Worm (Caenorhabditis elegans) whole organism, L2 larva: Measurements from ENCODE around the gene cal-8.

Experiments
- C34F6.9 ChIP-seq: fragments of 150-350 bp; optimal IDR thresholded peaks from 2 replicates; lab custom pipeline; 2014; ENCODE audit warnings: missing biosample characterization, missing genetic modification characterization
- F13H6.1 ChIP-seq: sonication (generic microtip); optimal IDR thresholded peaks from 2 replicates; lab custom pipeline; 2016; ENCODE audit warnings: missing genetic modification characterization, missing compliant biosample characterization
- R02D3.7 ChIP-seq: fragments of 150-350 bp; optimal IDR thresholded peaks from 2 replicates; lab custom pipeline; 2014; ENCODE audit warnings: missing biosample characterization, missing genetic modification characterization
- Y55F3AM.14 ChIP-seq: fragments of 200-800 bp; sonication (Bioruptor generic); optimal IDR thresholded peaks from 2 replicates; lab custom pipeline; 2018; ENCODE audit warnings: mild to moderate bottlenecking, missing genetic modification characterization, missing compliant biosample characterization
- aly-2 ChIP-seq: fragments of 150-350 bp; optimal IDR thresholded peaks from 2 replicates; lab custom pipeline; 2014; ENCODE audit warnings: missing biosample characterization, missing genetic modification characterization
- ama-1 ChIP-seq: fragments of 150-350 bp; optimal IDR thresholded peaks from 2 replicates; lab custom pipeline; 2018; ENCODE audit warnings: inconsistent platforms
- blmp-1 ChIP-seq: sonication (generic microtip); optimal IDR thresholded peaks from 2 replicates; lab custom pipeline; 2017; ENCODE audit warnings: missing genetic modification characterization, mild to moderate bottlenecking, missing compliant biosample characterization, antibody characterized with exemption, moderate library complexity; ENCODE audit not compliant: insufficient read depth
- ceh-82 ChIP-seq: fragments of 150-350 bp; optimal IDR thresholded peaks from 2 replicates; lab custom pipeline; 2014; ENCODE audit warnings: missing biosample characterization, missing genetic modification characterization
- crh-2 ChIP-seq: sonication (generic microtip); optimal IDR thresholded peaks from 2 replicates; lab custom pipeline; 2017; ENCODE audit warnings: missing biosample characterization, missing genetic modification characterization
- dmd-4 ChIP-seq: sonication (generic microtip); optimal IDR thresholded peaks from 2 replicates; lab custom pipeline; 2017; ENCODE audit warnings: missing biosample characterization, missing genetic modification characterization
- egl-27 ChIP-seq: sonication (generic microtip); optimal IDR thresholded peaks from 3 replicates; lab custom pipeline; 2017; ENCODE audit warnings: missing biosample characterization, missing genetic modification reagents, missing genetic modification characterization
- elt-3 ChIP-seq: sonication (generic microtip); optimal IDR thresholded peaks from 2 replicates; lab custom pipeline; 2017; ENCODE audit warnings: missing biosample characterization, missing genetic modification characterization
- fos-1 ChIP-seq: fragments of 150-350 bp; optimal IDR thresholded peaks from 2 replicates; lab custom pipeline; 2014; ENCODE audit warnings: missing biosample characterization, missing genetic modification characterization
- lin-11 ChIP-seq: fragments of 150-350 bp; sonication (generic microtip); optimal IDR thresholded peaks from 2 replicates; lab custom pipeline; 2014; ENCODE audit warnings: missing biosample characterization, missing genetic modification characterization, inconsistent platforms, mixed read lengths
- lin-13 ChIP-seq: fragments of 150-350 bp; optimal IDR thresholded peaks from 2 replicates; lab custom pipeline; 2014; ENCODE audit warnings: missing biosample characterization, missing genetic modification reagents, missing genetic modification characterization
- lsy-2 ChIP-seq, 2 experiments: fragments of 150-350 bp in 1 of 2; sonication (generic microtip) in 1 of 2; optimal IDR thresholded peaks; 2 replicates each; lab custom pipeline; 2014 to 2017; ENCODE audit warnings: missing biosample characterization in 2 of 2, missing genetic modification characterization in 2 of 2
- mab-5 ChIP-seq: fragments of 150-350 bp; optimal IDR thresholded peaks from 2 replicates; lab custom pipeline; 2014; ENCODE audit warnings: missing biosample characterization, missing genetic modification characterization
- mbf-1 ChIP-seq: sonication (generic microtip); optimal IDR thresholded peaks from 2 replicates; lab custom pipeline; 2017; ENCODE audit warnings: missing biosample characterization, missing genetic modification characterization
- mdl-1 ChIP-seq, 2 experiments: fragments of 150-350 bp in 1 of 2; sonication (generic microtip) in 1 of 2; optimal IDR thresholded peaks; 2 replicates each; lab custom pipeline; 2017; ENCODE audit warnings: missing biosample characterization in 2 of 2, missing genetic modification characterization in 2 of 2
- nhr-11 ChIP-seq: fragments of 150-350 bp; optimal IDR thresholded peaks from 2 replicates; lab custom pipeline; 2014; ENCODE audit warnings: missing biosample characterization, missing genetic modification characterization
- nhr-129 ChIP-seq: fragments of 150-350 bp; optimal IDR thresholded peaks from 2 replicates; lab custom pipeline; 2014; ENCODE audit warnings: missing biosample characterization, missing genetic modification characterization
- nhr-21 ChIP-seq: fragments of 150-350 bp; optimal IDR thresholded peaks from 2 replicates; lab custom pipeline; 2014; ENCODE audit warnings: missing biosample characterization, missing genetic modification characterization
- nhr-23 ChIP-seq: fragments of 150-350 bp; optimal IDR thresholded peaks from 2 replicates; lab custom pipeline; 2014; ENCODE audit warnings: missing biosample characterization, missing genetic modification reagents, missing genetic modification characterization
- nhr-25 ChIP-seq: fragments of 150-350 bp; sonication (generic microtip); optimal IDR thresholded peaks from 3 replicates; lab custom pipeline; 2014; ENCODE audit warnings: missing biosample characterization, missing genetic modification characterization
- nhr-6 ChIP-seq: fragments of 150-350 bp; optimal IDR thresholded peaks from 2 replicates; lab custom pipeline; 2014; ENCODE audit warnings: missing biosample characterization, missing genetic modification characterization
- nhr-77 ChIP-seq: fragments of 150-350 bp; optimal IDR thresholded peaks from 2 replicates; lab custom pipeline; 2014; ENCODE audit warnings: missing biosample characterization, missing genetic modification characterization
- peb-1 ChIP-seq: fragments of 150-350 bp; optimal IDR thresholded peaks from 2 replicates; lab custom pipeline; 2014; ENCODE audit warnings: missing biosample characterization, missing genetic modification characterization
- sem-4 ChIP-seq: fragments of 150-350 bp; optimal IDR thresholded peaks from 2 replicates; lab custom pipeline; 2014; ENCODE audit warnings: missing biosample characterization, missing genetic modification reagents, missing genetic modification characterization
- skn-1 ChIP-seq: sonication (generic microtip); optimal IDR thresholded peaks from 2 replicates; lab custom pipeline; 2017; ENCODE audit warnings: missing biosample characterization, missing genetic modification characterization
- sma-9 ChIP-seq, 2 experiments: fragments of 150-350 bp in 1 of 2; sonication (generic microtip) in 1 of 2; optimal IDR thresholded peaks; 2 replicates each; lab custom pipeline; 2014 to 2016; ENCODE audit warnings: missing genetic modification characterization in 2 of 2, mild to moderate bottlenecking in 1 of 2, missing biosample characterization in 1 of 2, missing compliant biosample characterization in 1 of 2, missing genetic modification reagents in 1 of 2, moderate library complexity in 1 of 2
- snpc-4 ChIP-seq: fragments of 150-350 bp; optimal IDR thresholded peaks from 2 replicates; lab custom pipeline; 2014; ENCODE audit warnings: missing biosample characterization, missing genetic modification characterization
- unc-39 ChIP-seq: fragments of 150-350 bp; optimal IDR thresholded peaks from 2 replicates; lab custom pipeline; 2014; ENCODE audit warnings: missing biosample characterization, missing genetic modification characterization
- zag-1 ChIP-seq: fragments of 150-350 bp; optimal IDR thresholded peaks from 2 replicates; lab custom pipeline; 2014; ENCODE audit warnings: missing biosample characterization, missing genetic modification characterization
- ztf-1 ChIP-seq: fragments of 200-800 bp; sonication (Bioruptor generic); conservative IDR thresholded peaks from 2 replicates; pipeline ENCODE4 v1.3.6; 2022; ENCODE audit warnings: missing genetic modification characterization, missing compliant biosample characterization
- ztf-11 ChIP-seq: sonication (generic microtip); optimal IDR thresholded peaks from 2 replicates; lab custom pipeline; 2017; ENCODE audit warnings: missing biosample characterization, missing genetic modification characterization
- ztf-4 ChIP-seq: fragments of 150-350 bp; optimal IDR thresholded peaks from 2 replicates; lab custom pipeline; 2014; ENCODE audit warnings: missing biosample characterization, missing genetic modification characterization

The cal-8 gene

DNA sequence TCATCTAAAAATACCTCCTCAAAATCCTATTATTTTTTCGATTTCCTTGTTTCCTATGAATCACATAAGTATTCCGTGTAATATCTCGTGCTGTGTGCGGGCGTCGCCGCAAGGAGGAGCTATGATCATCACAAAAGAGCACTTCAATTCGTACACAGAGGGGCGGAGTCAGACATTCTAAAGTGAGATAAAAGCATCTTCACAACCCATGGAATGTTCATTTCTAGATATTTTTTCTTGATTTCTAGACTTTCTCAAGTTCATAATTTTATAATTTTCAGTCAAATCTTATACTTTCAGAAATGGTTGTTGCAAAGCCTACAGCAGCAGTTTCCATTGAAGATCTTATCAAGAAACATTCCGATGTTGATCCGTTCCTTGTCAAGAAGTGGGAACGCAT is 34.5 kb downstream of the cal-8 start, which contains the start of gene cex-1:
Gene cex-1 (plus strand): TSS at position 301 of the 400 bp plus-strand sequence.
- no peak for TF ChIP-seq skn-1
- no peak for TF ChIP-seq dmd-4
- no peak for TF ChIP-seq lsy-2 (tag; optimal IDR thresholded peaks at IDR 0.05; lab: Kevin White, UChicago)
- TF ChIP-seq nhr-23 = no peak
- no peak for TF ChIP-seq nhr-25
- no peak for TF ChIP-seq nhr-6 (tag; lab: Kevin White, UChicago)
- no peak for TF ChIP-seq mbf-1
- no peak for TF ChIP-seq ceh-82 (tag; lab: Kevin White, UChicago)
- TF ChIP-seq unc-39 = no peak
- no peak for TF ChIP-seq lin-11 (tag; lab: Kevin White, UChicago)
- no peak for TF ChIP-seq ztf-4
- no peak for TF ChIP-seq sma-9 (GFP tag; optimal IDR thresholded peaks at IDR 0.05; lab: Kevin White, UChicago)
- TF ChIP-seq sma-9 (tag; optimal IDR thresholded peaks at IDR 0.05; lab: Kevin White, UChicago) = no peak
- TF ChIP-seq, all 48 proteins: peak for 0

DNA sequence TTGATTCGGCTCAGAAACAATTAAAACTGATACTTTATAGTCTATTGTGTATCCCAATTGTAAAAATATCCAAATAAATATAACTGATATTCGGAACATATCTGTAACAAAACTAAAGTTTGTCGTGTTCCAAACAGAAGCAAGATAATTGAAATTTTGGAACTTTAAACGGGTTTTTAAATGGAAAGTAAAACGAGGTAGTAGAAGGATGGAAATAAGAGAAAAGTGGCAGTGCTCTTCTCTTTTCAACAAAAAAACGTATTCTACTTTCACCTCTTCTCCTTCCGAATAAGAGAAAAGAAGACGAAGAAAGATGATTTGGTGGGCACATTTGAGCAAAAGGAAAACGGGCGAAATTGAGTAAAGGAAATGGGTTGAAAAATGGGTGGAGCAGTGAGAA is 35.3 kb downstream of the cal-8 start, which contains the start of gene nmr-1:
Gene nmr-1 (minus strand): TSS at position 101 of the 400 bp plus-strand sequence.
- TF ChIP-seq ama-1 (lab: Kevin White, UChicago) = no peak
- TF ChIP-seq peb-1 (tag; lab: Kevin White, UChicago) = no peak
- no peak for TF ChIP-seq sma-9 (GFP tag; optimal IDR thresholded peaks at IDR 0.05; lab: Kevin White, UChicago)
- TF ChIP-seq sma-9 (tag; optimal IDR thresholded peaks at IDR 0.05; lab: Kevin White, UChicago) = no peak

DNA sequence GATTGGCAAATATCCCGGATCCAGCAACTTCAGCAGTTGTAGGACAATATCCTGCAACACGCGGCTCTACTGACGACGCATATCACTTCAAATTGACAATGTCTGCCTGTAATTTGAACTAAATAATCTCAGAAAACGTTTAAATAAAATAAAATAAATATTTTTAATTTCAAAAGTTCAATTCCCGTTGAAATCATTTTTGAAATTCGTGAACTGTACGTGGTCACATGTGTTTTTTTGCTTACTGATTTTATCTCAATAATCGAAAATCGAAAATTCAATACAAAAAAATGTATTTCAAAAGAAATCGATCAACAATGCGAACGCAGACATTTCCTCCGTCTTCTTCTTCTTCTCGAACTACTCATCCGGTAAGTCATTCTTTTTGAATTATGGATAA is 44.3 kb downstream of the cal-8 start, which contains the start of gene F07F6.1:
Gene F07F6.1 (plus strand): TSS at position 301 of the 400 bp plus-strand sequence.
- TF ChIP-seq elt-3 (tag; lab: Kevin White, UChicago) = no peak
- no peak for TF ChIP-seq ceh-82 (tag; lab: Kevin White, UChicago)
- TF ChIP-seq mab-5 (tag; lab: Kevin White, UChicago) = no peak
- TF ChIP-seq ama-1 (lab: Kevin White, UChicago) = no peak
- TF ChIP-seq sem-4 (tag; lab: Kevin White, UChicago) = no peak
- no peak for TF ChIP-seq C34F6.9 (tag; lab: Kevin White, UChicago)
- TF ChIP-seq ztf-1 = no peak
- TF ChIP-seq nhr-21 = no peak
- TF ChIP-seq fos-1 = no peak
- no peak for TF ChIP-seq snpc-4 (tag; lab: Kevin White, UChicago)
- no peak for TF ChIP-seq nhr-25
- no peak for TF ChIP-seq peb-1 (tag; lab: Kevin White, UChicago)
- no peak for TF ChIP-seq lsy-2 (tag; optimal IDR thresholded peaks at IDR 0.05; lab: Kevin White, UChicago)
- no peak for TF ChIP-seq nhr-11 (tag; lab: Kevin White, UChicago)
- TF ChIP-seq ztf-4 = no peak
- TF ChIP-seq skn-1 = no peak
- no peak for TF ChIP-seq nhr-77 (tag; lab: Kevin White, UChicago)
- TF ChIP-seq aly-2 (tag; lab: Kevin White, UChicago) = no peak
- no peak for TF ChIP-seq egl-27 (tag; lab: Kevin White, UChicago)
- TF ChIP-seq blmp-1 (tag; lab: Kevin White, UChicago) = no peak

DNA sequence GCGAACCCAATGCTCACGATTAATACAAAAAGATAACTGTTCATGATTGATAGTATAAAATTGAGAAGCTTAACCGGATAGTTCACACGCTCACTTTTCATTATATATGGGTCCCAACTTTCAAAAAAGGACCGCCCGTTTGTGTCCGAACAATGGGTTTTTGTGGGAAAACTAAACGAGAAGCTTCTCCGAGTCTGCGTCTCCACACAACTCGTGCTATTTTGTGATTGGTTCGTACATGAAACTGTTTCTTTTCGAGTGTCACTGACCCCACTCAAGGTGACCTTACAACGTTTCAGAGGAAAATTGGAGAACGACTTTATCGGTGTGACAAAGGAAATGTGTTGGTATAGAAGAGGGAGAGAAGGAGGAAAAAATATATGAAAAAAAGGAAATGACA is 45.0 kb downstream of the cal-8 start, which contains the start of gene dct-5:
Gene dct-5 (minus strand): TSS at position 101 of the 400 bp plus-strand sequence.
- no peak for TF ChIP-seq nhr-129
- TF ChIP-seq F13H6.1 (tag; lab: Kevin White, UChicago) = no peak
- TF ChIP-seq ztf-11 (tag; lab: Kevin White, UChicago) = no peak
- TF ChIP-seq lin-13 (GFP tag; lab: Kevin White, UChicago) = no peak
- TF ChIP-seq lin-11 (tag; lab: Kevin White, UChicago) = no peak
- no peak for TF ChIP-seq mdl-1 (tag; optimal IDR thresholded peaks at IDR 0.05; lab: Kevin White, UChicago)
- no peak for TF ChIP-seq nhr-25
- no peak for TF ChIP-seq unc-39
- no peak for TF ChIP-seq R02D3.7 (tag; lab: Kevin White, UChicago)
- no peak for TF ChIP-seq nhr-23
- no peak for TF ChIP-seq crh-2 (tag; lab: Kevin White, UChicago)
- TF ChIP-seq nhr-21 = no peak
- no peak for TF ChIP-seq ceh-82 (tag; lab: Kevin White, UChicago)
- TF ChIP-seq ztf-1 = no peak
- no peak for TF ChIP-seq ztf-4
- no peak for TF ChIP-seq zag-1 (tag; lab: Kevin White, UChicago)
- no peak for TF ChIP-seq Y55F3AM.14 (GFP tag; lab: Kevin White, UChicago)
- TF ChIP-seq ama-1 (lab: Kevin White, UChicago) = no peak
